Fruit fly (Drosophila melanogaster) whole organism, embryonic: ENCODE results near the gene euc.

ENCODE experiments used
- Aef1 ChIP-seq: fragments of 200-800 bp; sonication (Bioruptor generic); IDR thresholded peaks from 3 replicates; pipeline ENCODE4 v1.3.6; 2022; ENCODE audit warnings: missing biosample characterization, missing genetic modification characterization
- Awh ChIP-seq: fragments of 200-800 bp; sonication (Bioruptor generic); IDR thresholded peaks from 2 replicates; pipeline ENCODE4, ENCODE4 v1.3.6; 2022; ENCODE audit warnings: missing biosample characterization, missing genetic modification characterization
- BtbVII ChIP-seq: fragments of 200-800 bp; sonication (Bioruptor generic); optimal IDR thresholded peaks from 3 replicates; lab custom pipeline; 2017; ENCODE audit warnings: missing biosample characterization, mild to moderate bottlenecking, missing genetic modification characterization
- CG13894 ChIP-seq: fragments of 200-800 bp; sonication (Bioruptor generic); optimal IDR thresholded peaks from 3 replicates; lab custom pipeline; 2018; ENCODE audit warnings: missing biosample characterization, mild to moderate bottlenecking, missing genetic modification characterization, moderate library complexity
- CG14667 ChIP-seq: fragments of 200-800 bp; sonication (Bioruptor generic); IDR thresholded peaks from 2 replicates; pipeline ENCODE4 v1.3.6; 2022; ENCODE audit warnings: missing biosample characterization, missing genetic modification characterization
- CG14860 ChIP-seq: fragments of 200-800 bp; sonication (Bioruptor generic); IDR thresholded peaks from 3 replicates; pipeline ENCODE4 v1.3.6; 2022; ENCODE audit warnings: missing biosample characterization, missing genetic modification characterization; ENCODE audit not compliant: partially characterized antibody
- CG1529 ChIP-seq: fragments of 200-800 bp; sonication (Bioruptor generic); optimal IDR thresholded peaks from 3 replicates; lab custom pipeline; 2018; ENCODE audit warnings: missing biosample characterization, missing genetic modification characterization
- CG15514 ChIP-seq: fragments of 200-800 bp; sonication (Bioruptor generic); optimal IDR thresholded peaks from 3 replicates; lab custom pipeline; 2017; ENCODE audit warnings: missing biosample characterization, missing genetic modification characterization, mild to moderate bottlenecking, moderate library complexity, missing genetic modification reagents
- CG1647 ChIP-seq: fragments of 200-800 bp; sonication (Bioruptor generic); optimal IDR thresholded peaks from 3 replicates; lab custom pipeline; 2016; ENCODE audit warnings: missing biosample characterization, missing genetic modification characterization
- CG16815 ChIP-seq: fragments of 200-800 bp; sonication (Bioruptor generic); optimal IDR thresholded peaks from 3 replicates; lab custom pipeline; 2017; ENCODE audit warnings: missing biosample characterization, mild to moderate bottlenecking, missing genetic modification characterization
- CG17829 ChIP-seq: fragments of 200-800 bp; optimal IDR thresholded peaks from 2 replicates; lab custom pipeline; 2019; ENCODE audit warnings: missing biosample characterization, mild to moderate bottlenecking, missing genetic modification characterization, moderate library complexity
- CG2199 ChIP-seq: fragments of 200-800 bp; sonication (Bioruptor generic); IDR thresholded peaks from 3 replicates; pipeline ENCODE4 v1.3.6; 2022; ENCODE audit warnings: missing biosample characterization, missing genetic modification characterization
- CG2712 ChIP-seq: fragments of 200-800 bp; optimal IDR thresholded peaks from 3 replicates; lab custom pipeline; 2019; ENCODE audit warnings: missing biosample characterization, mild to moderate bottlenecking, missing genetic modification characterization, moderate library complexity
- CG2889 ChIP-seq: fragments of 200-800 bp; sonication (Bioruptor generic); IDR thresholded peaks from 3 replicates; pipeline ENCODE4 v1.3.6; 2022; ENCODE audit warnings: missing biosample characterization, missing genetic modification characterization
- CG30431 ChIP-seq: fragments of 200-800 bp; sonication (Bioruptor generic); optimal IDR thresholded peaks from 2 replicates; lab custom pipeline; 2017; ENCODE audit warnings: missing biosample characterization, missing genetic modification characterization
- CG4730 ChIP-seq: fragments of 200-800 bp; sonication (Bioruptor generic); IDR thresholded peaks from 2 replicates; pipeline ENCODE4 v1.3.6; 2022; ENCODE audit warnings: missing biosample characterization, missing genetic modification characterization
- CG6175 ChIP-seq: fragments of 200-800 bp; sonication (Bioruptor generic); IDR thresholded peaks from 3 replicates; pipeline ENCODE4 v1.3.6; 2022; ENCODE audit warnings: missing biosample characterization, missing genetic modification characterization
- CG8290 ChIP-seq, 3 experiments: fragments of 200-800 bp; sonication (Bioruptor generic); optimal IDR thresholded peaks; 2 replicates each; lab custom pipeline; 2016 to 2019; ENCODE audit warnings: missing biosample characterization in 3 of 3, missing genetic modification characterization in 3 of 3, mild to moderate bottlenecking in 2 of 3, moderate library complexity in 1 of 3
- CG8359 ChIP-seq: fragments of 200-800 bp; sonication (Bioruptor generic); optimal IDR thresholded peaks from 2 replicates; lab custom pipeline; 2017; ENCODE audit warnings: missing biosample characterization, mild to moderate bottlenecking, missing genetic modification characterization, borderline replicate concordance
- CoRest ChIP-seq: fragments of 200-800 bp; sonication (Bioruptor generic); optimal IDR thresholded peaks from 3 replicates; lab custom pipeline; 2018; ENCODE audit warnings: missing biosample characterization, mild to moderate bottlenecking, missing genetic modification characterization, moderate library complexity
- CrebB ChIP-seq: fragments of 200-800 bp; sonication (Bioruptor generic); optimal IDR thresholded peaks from 3 replicates; lab custom pipeline; 2018; ENCODE audit warnings: missing biosample characterization, mild to moderate bottlenecking, missing genetic modification characterization
- Drgx ChIP-seq: fragments of 200-800 bp; sonication (Bioruptor generic); IDR thresholded peaks from 2 replicates; pipeline ENCODE4 v1.3.6; 2022; ENCODE audit warnings: missing biosample characterization, missing genetic modification characterization
- H15 ChIP-seq: fragments of 200-800 bp; sonication (Bioruptor generic); IDR thresholded peaks from 3 replicates; pipeline ENCODE4 v1.3.6; 2022; ENCODE audit warnings: missing biosample characterization, missing genetic modification characterization
- HLHmδ ChIP-seq: fragments of 200-800 bp; sonication (Bioruptor generic); optimal IDR thresholded peaks from 2 replicates; lab custom pipeline; 2018; ENCODE audit warnings: missing biosample characterization, mild to moderate bottlenecking, missing genetic modification characterization, moderate library complexity
- Hand ChIP-seq: fragments of 200-800 bp; sonication (Bioruptor generic); optimal IDR thresholded peaks from 2 replicates; lab custom pipeline; 2017; ENCODE audit warnings: mild to moderate bottlenecking, missing biosample characterization, missing genetic modification reagents, missing genetic modification characterization
- Hey ChIP-seq: fragments of 200-800 bp; sonication (Bioruptor generic); optimal IDR thresholded peaks from 3 replicates; lab custom pipeline; 2018; ENCODE audit warnings: missing biosample characterization, mild to moderate bottlenecking, missing genetic modification characterization
- Hmx ChIP-seq: fragments of 200-800 bp; sonication (Bioruptor generic); optimal IDR thresholded peaks from 2 replicates; lab custom pipeline; 2016; ENCODE audit warnings: missing biosample characterization, missing genetic modification characterization
- Hsf ChIP-seq: fragments of 200-800 bp; sonication (Bioruptor generic); optimal IDR thresholded peaks from 3 replicates; lab custom pipeline; 2016; ENCODE audit warnings: missing biosample characterization, missing genetic modification characterization
- Kr ChIP-seq: fragments of 200-800 bp; sonication (Bioruptor generic); optimal IDR thresholded peaks from 2 replicates; lab custom pipeline; 2017; ENCODE audit warnings: missing biosample characterization, mild to moderate bottlenecking, missing genetic modification characterization
- MBD-R2 ChIP-seq: fragments of 200-800 bp; sonication (Bioruptor generic); IDR thresholded peaks from 2 replicates; pipeline ENCODE4 v1.3.6; 2022; ENCODE audit warnings: missing biosample characterization, missing genetic modification characterization
- NC2α ChIP-seq: fragments of 200-800 bp; sonication (Bioruptor generic); optimal IDR thresholded peaks from 2 replicates; lab custom pipeline; 2016; ENCODE audit warnings: missing biosample characterization, missing genetic modification characterization
- Neu2 ChIP-seq: fragments of 200-800 bp; sonication (Bioruptor generic); optimal IDR thresholded peaks from 3 replicates; lab custom pipeline; 2016; ENCODE audit warnings: missing biosample characterization, missing genetic modification characterization, borderline replicate concordance
- Oaz ChIP-seq: fragments of 200-800 bp; sonication (Bioruptor generic); IDR thresholded peaks from 2 replicates; pipeline ENCODE4 v1.3.6; 2022; ENCODE audit warnings: missing biosample characterization, missing genetic modification characterization
- Opbp ChIP-seq: fragments of 200-800 bp; sonication (Bioruptor generic); IDR thresholded peaks from 3 replicates; pipeline ENCODE4 v1.3.6; 2022; ENCODE audit warnings: missing biosample characterization, missing genetic modification characterization; ENCODE audit not compliant: partially characterized antibody
- PHDP ChIP-seq: fragments of 200-800 bp; sonication (Bioruptor generic); optimal IDR thresholded peaks from 3 replicates; lab custom pipeline; 2018; ENCODE audit warnings: missing biosample characterization, mild to moderate bottlenecking, missing genetic modification characterization, moderate library complexity
- Ravus ChIP-seq: fragments of 200-800 bp; sonication (Bioruptor generic); IDR thresholded peaks from 2 replicates; pipeline ENCODE4 v1.3.6; 2022; ENCODE audit warnings: missing biosample characterization, missing genetic modification characterization
- Sox102F ChIP-seq: fragments of 200-800 bp; sonication (Bioruptor generic); optimal IDR thresholded peaks from 2 replicates; lab custom pipeline; 2018; ENCODE audit warnings: missing biosample characterization, mild to moderate bottlenecking, missing genetic modification characterization, moderate library complexity
- Spps ChIP-seq: fragments of 200-800 bp; sonication (Bioruptor generic); optimal IDR thresholded peaks from 2 replicates; lab custom pipeline; 2018; ENCODE audit warnings: missing biosample characterization, mild to moderate bottlenecking, missing genetic modification characterization
- Stat92E ChIP-seq, 3 experiments: fragments of >200 bp in 2 of 3; fragments of 200-800 bp in 1 of 3; sonication (Bioruptor generic) in 1 of 3; optimal IDR thresholded peaks; 2 replicates each; lab custom pipeline; 2017 to 2019; ENCODE audit warnings: missing biosample characterization in 3 of 3, missing genetic modification characterization in 3 of 3, mild to moderate bottlenecking in 1 of 3, moderate library complexity in 1 of 3
- al ChIP-seq: fragments of 200-800 bp; sonication (Bioruptor generic); IDR thresholded peaks from 2 replicates; pipeline ENCODE4 v1.3.6; 2022; ENCODE audit warnings: missing biosample characterization, missing genetic modification characterization
- bsh ChIP-seq, 2 experiments: fragments of 200-800 bp; sonication (Bioruptor generic); optimal IDR thresholded peaks; 2 replicates each; lab custom pipeline; 2017 to 2018; ENCODE audit warnings: mild to moderate bottlenecking in 2 of 2, missing biosample characterization in 2 of 2, missing genetic modification characterization in 2 of 2, moderate library complexity in 1 of 2
- ci ChIP-seq: fragments of 200-800 bp; sonication (Bioruptor generic); IDR thresholded peaks from 3 replicates; pipeline ENCODE4 v1.3.6; 2022; ENCODE audit warnings: missing biosample characterization, missing genetic modification characterization
- disco-r ChIP-seq: fragments of 200-800 bp; sonication (Bioruptor generic); optimal IDR thresholded peaks from 2 replicates; lab custom pipeline; 2016; ENCODE audit warnings: missing biosample characterization, missing genetic modification characterization
- jumu ChIP-seq: fragments of 200-800 bp; sonication (Bioruptor generic); optimal IDR thresholded peaks from 3 replicates; lab custom pipeline; 2016; ENCODE audit warnings: missing biosample characterization, missing genetic modification characterization
- maf-S ChIP-seq: fragments of 200-800 bp; sonication (Bioruptor generic); optimal IDR thresholded peaks from 2 replicates; lab custom pipeline; 2016; ENCODE audit warnings: missing biosample characterization, missing genetic modification characterization
- sc ChIP-seq, 3 experiments: fragments of >200 bp in 2 of 3; fragments of 200-800 bp in 1 of 3; sonication (Bioruptor generic) in 1 of 3; optimal IDR thresholded peaks; 2 replicates in 2 of 3; 3 replicates in 1 of 3; lab custom pipeline; 2017; ENCODE audit warnings: mild to moderate bottlenecking in 1 of 3, missing biosample characterization in 1 of 3, missing genetic modification characterization in 1 of 3, missing genetic modification reagents in 1 of 3
- sim ChIP-seq: fragments of 200-800 bp; sonication (Bioruptor generic); IDR thresholded peaks from 2 replicates; pipeline ENCODE4 v1.3.6; 2022; ENCODE audit warnings: missing biosample characterization, missing genetic modification characterization
- ssp ChIP-seq: fragments of 200-800 bp; sonication (Bioruptor generic); IDR thresholded peaks from 2 replicates; pipeline ENCODE4 v1.3.6; 2022; ENCODE audit warnings: missing biosample characterization, missing genetic modification characterization
- tgo ChIP-seq: fragments of 200-800 bp; sonication (Bioruptor generic); IDR thresholded peaks from 3 replicates; pipeline ENCODE4 v1.3.6; 2022; ENCODE audit warnings: missing biosample characterization, missing genetic modification characterization
- ttk ChIP-seq: fragments of 200-800 bp; sonication (Bioruptor generic); IDR thresholded peaks from 2 replicates; pipeline ENCODE4 v2.1.2; 2022; ENCODE audit warnings: missing biosample characterization, missing genetic modification characterization
- twi ChIP-seq: fragments of 200-800 bp; optimal IDR thresholded peaks from 2 replicates; lab custom pipeline; 2019; ENCODE audit warnings: missing biosample characterization, mild to moderate bottlenecking, missing genetic modification characterization, moderate library complexity
- tx ChIP-seq: fragments of 200-800 bp; sonication (Bioruptor generic); optimal IDR thresholded peaks from 2 replicates; lab custom pipeline; 2016; ENCODE audit warnings: missing biosample characterization, missing genetic modification characterization

euc gene

DNA sequence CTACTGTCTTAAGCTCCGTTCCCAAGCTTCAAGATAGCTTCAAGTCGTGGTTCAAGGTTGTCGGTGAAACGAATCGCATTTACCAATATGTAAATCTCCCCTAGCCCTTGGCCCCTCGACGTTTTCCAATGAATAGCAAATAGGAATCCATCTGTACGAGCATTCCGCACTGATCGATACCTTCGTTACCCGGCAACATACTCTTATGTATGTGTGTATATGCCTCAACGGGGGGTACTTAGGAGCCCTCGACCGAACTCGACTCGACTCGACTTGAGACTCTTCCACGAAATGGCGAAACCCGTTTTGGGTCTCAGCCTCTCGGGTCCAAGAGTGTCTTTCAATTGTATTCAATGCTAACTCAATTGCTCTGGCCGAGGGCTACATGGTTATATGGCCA lies 23.1 kb upstream of the euc start (continued):
- no peak for TF ChIP-seq CG8359 (GFP tag; lab: Kevin White, UChicago)
- peak; percentile 64 for TF ChIP-seq CG13894 (tag; lab: Kevin White, UChicago)
- TF ChIP-seq Kr (GFP tag; lab: Kevin White, UChicago), result no peak
- TF ChIP-seq CrebB, result no peak
- TF ChIP-seq CG15514, result no peak
- no peak for TF ChIP-seq Aef1 (GFP tag; lab: Robert Waterston, UW)
- TF ChIP-seq Hmx (GFP tag; lab: Kevin White, UChicago), result no peak
- no peak for TF ChIP-seq CG14667 (GFP tag; lab: Robert Waterston, UW)
- TF ChIP-seq al (GFP tag; lab: Robert Waterston, UW), result no peak
- TF ChIP-seq tgo (GFP tag; lab: Robert Waterston, UW), result no peak
- no peak for TF ChIP-seq jumu (GFP tag; lab: Kevin White, UChicago)
- no peak for TF ChIP-seq Hand (GFP tag; lab: Kevin White, UChicago)
- TF ChIP-seq CG2889 (GFP tag; lab: Robert Waterston, UW), result no peak
- TF ChIP-seq ci (GFP tag; lab: Robert Waterston, UW), result no peak
- TF ChIP-seq CG1647 (GFP tag; lab: Kevin White, UChicago), result no peak
- no peak for TF ChIP-seq CG4730 (GFP tag; lab: Robert Waterston, UW)
- no peak for TF ChIP-seq CG14860 (GFP tag; lab: Robert Waterston, UW)
- no peak for TF ChIP-seq Oaz (GFP tag; lab: Robert Waterston, UW)
- peak in 1 of 3 experiments; percentile 22 for TF ChIP-seq Stat92E (GFP tag; optimal IDR thresholded peaks at IDR 0.05; lab: Kevin White, UChicago)
- no peak for TF ChIP-seq maf-S
- no peak for TF ChIP-seq Sox102F (GFP tag; lab: Kevin White, UChicago)
- no peak for TF ChIP-seq Ravus (GFP tag; lab: Robert Waterston, UW)
- no peak for TF ChIP-seq Hey (tag; lab: Kevin White, UChicago)
- no peak for TF ChIP-seq Spps
- no peak for TF ChIP-seq CG2199
- no peak for TF ChIP-seq Opbp (GFP tag; lab: Robert Waterston, UW)
- no peak for TF ChIP-seq sim (GFP tag; lab: Robert Waterston, UW)
- TF ChIP-seq tx, result no peak
- no peak for TF ChIP-seq CG8290 (GFP tag; optimal IDR thresholded peaks at IDR 0.05; lab: Kevin White, UChicago)
- peak in 1 of 2 experiments; percentile 2 for TF ChIP-seq CG8290 (tag; optimal IDR thresholded peaks at IDR 0.05; lab: Kevin White, UChicago)
- TF ChIP-seq CG6175, result no peak
- TF ChIP-seq Awh (GFP tag; lab: Robert Waterston, UW), result no peak
- no peak for TF ChIP-seq H15 (GFP tag; lab: Robert Waterston, UW)
- no peak for TF ChIP-seq CoRest
- TF ChIP-seq CG2712 (tag; lab: Kevin White, UChicago), result no peak

DNA sequence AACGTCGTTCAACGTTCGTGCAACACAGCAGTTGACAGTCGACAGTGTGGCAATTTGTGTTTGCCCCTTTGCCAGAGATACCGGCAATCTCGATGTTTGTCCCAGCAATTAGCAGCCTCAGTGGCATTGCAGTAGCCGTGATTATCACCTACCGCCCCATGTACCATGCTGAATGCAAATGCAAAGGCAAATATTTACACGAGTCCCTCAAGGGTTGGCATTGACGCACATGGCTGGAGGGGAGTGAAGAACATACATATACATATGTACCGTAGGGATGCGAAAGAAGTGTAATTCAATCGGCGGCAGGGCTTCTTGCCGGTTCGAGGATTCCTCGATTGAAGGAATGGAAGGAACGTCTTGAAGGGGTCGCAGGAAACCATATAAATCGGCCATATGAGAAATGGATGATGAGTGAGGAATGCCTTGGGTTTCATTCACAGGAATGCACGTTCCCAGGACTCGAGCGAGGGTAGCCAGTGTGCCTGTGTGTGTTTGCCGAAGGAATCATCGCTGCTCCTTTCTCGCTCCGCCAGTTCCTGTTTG lies 21.4 kb upstream of the euc start:
- TF ChIP-seq ssp (GFP tag; lab: Robert Waterston, UW) (no peak), CG30431 (GFP tag; lab: Kevin White, UChicago) (no peak), BtbVII (no peak), Neu2 (GFP tag; lab: Kevin White, UChicago) (no peak), Hsf (GFP tag; lab: Kevin White, UChicago) (no peak), PHDP (no peak), HLHmδ (peak; percentile 16), CG1529 (no peak), twi (peak; percentile 57), disco-r (GFP tag; lab: Kevin White, UChicago) (no peak), MBD-R2 (GFP tag; lab: Robert Waterston, UW) (no peak), NC2α (no peak), Drgx (no peak), sc (optimal IDR thresholded peaks at IDR 0.05; lab: Kevin White, UChicago) (no peak), sc (GFP tag; optimal IDR thresholded peaks at IDR 0.05; lab: Kevin White, UChicago) (no peak), CG17829 (tag; lab: Kevin White, UChicago) (no peak), CG16815 (GFP tag; lab: Kevin White, UChicago) (no peak), bsh (GFP tag; optimal IDR thresholded peaks at IDR 0.05; lab: Kevin White, UChicago) (no peak), ttk (no peak)
